Worm (Caenorhabditis elegans) whole organism, late embryonic: ENCODE results near the gene K01A12.3.

Experiments
- C08G9.2 ChIP-seq: sonication (generic microtip); optimal IDR thresholded peaks from 2 replicates; lab custom pipeline; 2016; ENCODE audit warnings: mild to moderate bottlenecking, missing genetic modification characterization, moderate library complexity, missing compliant biosample characterization
- C38D4.7 ChIP-seq: fragments of 200-800 bp; sonication (Bioruptor generic); optimal IDR thresholded peaks from 2 replicates; lab custom pipeline; 2018; ENCODE audit warnings: mild to moderate bottlenecking, missing genetic modification characterization, moderate library complexity, missing compliant biosample characterization
- K02D7.2 ChIP-seq: sonication (generic microtip); optimal IDR thresholded peaks from 2 replicates; lab custom pipeline; 2017; ENCODE audit warnings: mild to moderate bottlenecking, missing genetic modification characterization, missing compliant biosample characterization
- T23F11.4 ChIP-seq: fragments of 200-800 bp; sonication (Bioruptor generic); optimal IDR thresholded peaks from 2 replicates; lab custom pipeline; 2018; ENCODE audit warnings: mild to moderate bottlenecking, missing genetic modification characterization, missing compliant biosample characterization
- ama-1 ChIP-seq: fragments of 150-350 bp; optimal IDR thresholded peaks from 2 replicates; lab custom pipeline; 2014
- ceh-14 ChIP-seq: sonication (generic microtip); optimal IDR thresholded peaks from 2 replicates; lab custom pipeline; 2016; ENCODE audit warnings: missing genotype, missing genetic modification characterization, missing compliant biosample characterization
- ceh-19 ChIP-seq: fragments of 200-800 bp; sonication (Bioruptor generic); optimal IDR thresholded peaks from 2 replicates; lab custom pipeline; 2018; ENCODE audit warnings: mild to moderate bottlenecking, missing genetic modification characterization, missing compliant biosample characterization
- ceh-2 ChIP-seq: sonication (generic microtip); optimal IDR thresholded peaks from 2 replicates; lab custom pipeline; 2016; ENCODE audit warnings: missing genotype, missing genetic modification characterization, missing compliant biosample characterization
- ceh-22 ChIP-seq: sonication (generic microtip); optimal IDR thresholded peaks from 2 replicates; lab custom pipeline; 2017; ENCODE audit warnings: missing biosample characterization, missing genetic modification characterization
- ceh-24 ChIP-seq: sonication (generic microtip); optimal IDR thresholded peaks from 2 replicates; lab custom pipeline; 2016; ENCODE audit warnings: mild to moderate bottlenecking, missing genetic modification characterization, missing compliant biosample characterization
- ceh-31 ChIP-seq: sonication (generic microtip); optimal IDR thresholded peaks from 2 replicates; lab custom pipeline; 2016; ENCODE audit warnings: missing genetic modification characterization, missing compliant biosample characterization
- ceh-34 ChIP-seq: sonication (generic microtip); optimal IDR thresholded peaks from 2 replicates; lab custom pipeline; 2016; ENCODE audit warnings: mild to moderate bottlenecking, missing genetic modification characterization, missing compliant biosample characterization
- ceh-48 ChIP-seq: sonication (generic microtip); optimal IDR thresholded peaks from 2 replicates; lab custom pipeline; 2016; ENCODE audit warnings: missing genetic modification characterization, inconsistent platforms, missing compliant biosample characterization
- ceh-6 ChIP-seq: fragments of 200-800 bp; sonication (Bioruptor generic); optimal IDR thresholded peaks from 2 replicates; lab custom pipeline; 2018; ENCODE audit warnings: mild to moderate bottlenecking, missing genetic modification characterization, missing compliant biosample characterization
- che-1 ChIP-seq: sonication (generic microtip); optimal IDR thresholded peaks from 2 replicates; lab custom pipeline; 2016; ENCODE audit warnings: mild to moderate bottlenecking, missing genetic modification characterization, missing compliant biosample characterization
- elt-2 ChIP-seq: sonication (generic microtip); optimal IDR thresholded peaks from 2 replicates; lab custom pipeline; 2016; ENCODE audit warnings: missing genetic modification reagents, missing genetic modification characterization, missing compliant biosample characterization
- ets-4 ChIP-seq: sonication (generic microtip); optimal IDR thresholded peaks from 2 replicates; lab custom pipeline; 2016; ENCODE audit warnings: missing genetic modification characterization, missing compliant biosample characterization
- eyg-1 ChIP-seq: sonication (generic microtip); optimal IDR thresholded peaks from 2 replicates; lab custom pipeline; 2016; ENCODE audit warnings: missing genotype, missing genetic modification characterization, missing compliant biosample characterization
- fax-1 ChIP-seq: sonication (generic microtip); optimal IDR thresholded peaks from 2 replicates; lab custom pipeline; 2016; ENCODE audit warnings: missing genotype, missing genetic modification characterization, missing compliant biosample characterization
- fkh-6 ChIP-seq: sonication (generic microtip); optimal IDR thresholded peaks from 2 replicates; lab custom pipeline; 2016; ENCODE audit warnings: missing genetic modification characterization, missing compliant biosample characterization
- gmeb-2 ChIP-seq: sonication (generic microtip); optimal IDR thresholded peaks from 2 replicates; lab custom pipeline; 2016; ENCODE audit warnings: missing genetic modification characterization, inconsistent platforms, missing compliant biosample characterization
- hlh-13 ChIP-seq: fragments of 200-800 bp; sonication (Bioruptor generic); optimal IDR thresholded peaks from 2 replicates; lab custom pipeline; 2018; ENCODE audit warnings: mild to moderate bottlenecking, missing genetic modification characterization, missing compliant biosample characterization
- hlh-6 ChIP-seq: sonication (generic microtip); optimal IDR thresholded peaks from 2 replicates; lab custom pipeline; 2016; ENCODE audit warnings: missing genotype, missing genetic modification characterization, missing compliant biosample characterization
- lim-6 ChIP-seq: sonication (generic microtip); optimal IDR thresholded peaks from 2 replicates; lab custom pipeline; 2016; ENCODE audit warnings: missing genetic modification characterization, missing compliant biosample characterization
- lin-11 ChIP-seq: fragments of 200-800 bp; sonication (Bioruptor generic); optimal IDR thresholded peaks from 2 replicates; lab custom pipeline; 2018; ENCODE audit warnings: mild to moderate bottlenecking, missing genetic modification characterization, missing compliant biosample characterization
- madf-2 ChIP-seq: sonication (generic microtip); optimal IDR thresholded peaks from 2 replicates; lab custom pipeline; 2017; ENCODE audit warnings: missing genetic modification characterization, missing compliant biosample characterization
- nhr-11 ChIP-seq: fragments of 150-350 bp; optimal IDR thresholded peaks from 2 replicates; lab custom pipeline; 2014; ENCODE audit warnings: missing biosample characterization, missing genetic modification characterization
- odd-2 ChIP-seq: sonication (generic microtip); optimal IDR thresholded peaks from 2 replicates; lab custom pipeline; 2017; ENCODE audit warnings: antibody characterized with exemption, mild to moderate bottlenecking, missing genetic modification characterization, missing compliant biosample characterization
- pat-9 ChIP-seq: fragments of 200-800 bp; sonication (Bioruptor generic); optimal IDR thresholded peaks from 2 replicates; lab custom pipeline; 2018; ENCODE audit warnings: mild to moderate bottlenecking, missing genetic modification characterization, moderate library complexity, missing compliant biosample characterization
- pha-2 ChIP-seq: sonication (generic microtip); optimal IDR thresholded peaks from 2 replicates; lab custom pipeline; 2017; ENCODE audit warnings: mild to moderate bottlenecking, missing genetic modification characterization, missing compliant biosample characterization
- rnt-1 ChIP-seq: sonication (generic microtip); optimal IDR thresholded peaks from 2 replicates; lab custom pipeline; 2016; ENCODE audit warnings: missing genetic modification characterization, missing compliant biosample characterization
- sdc-2 ChIP-seq: sonication (generic microtip); optimal IDR thresholded peaks from 2 replicates; lab custom pipeline; 2016; ENCODE audit warnings: missing genotype, missing genetic modification characterization, missing compliant biosample characterization
- sox-4 ChIP-seq: sonication (generic microtip); optimal IDR thresholded peaks from 2 replicates; lab custom pipeline; 2017; ENCODE audit warnings: mild to moderate bottlenecking, missing genetic modification characterization, inconsistent platforms, missing compliant biosample characterization
- tbx-2 ChIP-seq: sonication (generic microtip); optimal IDR thresholded peaks from 2 replicates; lab custom pipeline; 2016; ENCODE audit warnings: missing genetic modification characterization, missing compliant biosample characterization
- unc-3 ChIP-seq, 2 experiments: fragments of 200-800 bp in 1 of 2; sonication (Bioruptor generic) in 1 of 2; sonication (generic microtip) in 1 of 2; conservative IDR thresholded peaks in 1 of 2; optimal IDR thresholded peaks in 1 of 2; 2 replicates each; pipeline versions ENCODE4 v1.3.6 to Lab custom; 2016 to 2022; ENCODE audit warnings: missing compliant biosample characterization in 2 of 2, missing genetic modification characterization in 2 of 2, missing genetic modification reagents in 1 of 2
- unc-42 ChIP-seq: sonication (generic microtip); optimal IDR thresholded peaks from 2 replicates; lab custom pipeline; 2016; ENCODE audit warnings: missing genotype, missing genetic modification characterization, missing compliant biosample characterization
- unc-86 ChIP-seq: sonication (generic microtip); optimal IDR thresholded peaks from 2 replicates; lab custom pipeline; 2016; ENCODE audit warnings: missing genetic modification characterization, missing compliant biosample characterization
- zip-5 ChIP-seq: sonication (generic microtip); optimal IDR thresholded peaks from 2 replicates; lab custom pipeline; 2016; ENCODE audit warnings: missing genetic modification characterization, missing compliant biosample characterization
- ztf-16 ChIP-seq: sonication (generic microtip); optimal IDR thresholded peaks from 2 replicates; lab custom pipeline; 2017; ENCODE audit warnings: missing genetic modification characterization, missing compliant biosample characterization

The K01A12.3 gene

ce11 chrX:8585837-8586236 lies 39.2 kb downstream of the K01A12.3 start, which contains the start of gene F18E9.3:
F18E9.3 (plus strand) TSS chrX:8586147.
- TF ChIP-seq gmeb-2 (tag; lab: Kevin White, UChicago) (no peak), unc-42 (tag; lab: Kevin White, UChicago) (no peak), hlh-13 (GFP tag; lab: Kevin White, UChicago) (no peak), zip-5 (tag; lab: Kevin White, UChicago) (no peak), elt-2 (tag; lab: Kevin White, UChicago) (no peak), fkh-6 (tag; lab: Kevin White, UChicago) (no peak), madf-2 (no peak), ceh-34 (tag; lab: Kevin White, UChicago) (no peak), tbx-2 (tag; lab: Kevin White, UChicago) (no peak), eyg-1 (tag; lab: Kevin White, UChicago) (no peak), C08G9.2 (tag; lab: Kevin White, UChicago) (no peak), T23F11.4 (no peak)

- TF ChIP-seq unc-86 (tag; lab: Kevin White, UChicago), result no peak
- TF ChIP-seq ceh-24, result no peak
- no peak for TF ChIP-seq rnt-1 (tag; lab: Kevin White, UChicago)
- no peak for TF ChIP-seq ceh-31 (tag; lab: Kevin White, UChicago)
- TF ChIP-seq che-1 (tag; lab: Kevin White, UChicago), result no peak
- TF ChIP-seq C38D4.7 (GFP tag; lab: Kevin White, UChicago), result no peak
- no peak for TF ChIP-seq ets-4 (tag; lab: Kevin White, UChicago)
- no peak for TF ChIP-seq fax-1
- TF ChIP-seq hlh-6 (tag; lab: Kevin White, UChicago), result no peak
- no peak for TF ChIP-seq ceh-6 (GFP tag; lab: Kevin White, UChicago)
- no peak for TF ChIP-seq sdc-2 (tag; lab: Kevin White, UChicago)
- TF ChIP-seq ztf-16 (tag; lab: Kevin White, UChicago), result no peak
Measured at ce11 chrX:8584825-8585384, 40.1 kb downstream of the K01A12.3 start.

- TF ChIP-seq hlh-6 (tag; lab: Kevin White, UChicago), result no peak
- no peak for TF ChIP-seq odd-2
- no peak for TF ChIP-seq unc-42 (tag; lab: Kevin White, UChicago)
- no peak for TF ChIP-seq lim-6 (tag; lab: Kevin White, UChicago)
- TF ChIP-seq lin-11 (tag; lab: Kevin White, UChicago), result no peak
- TF ChIP-seq eyg-1 (tag; lab: Kevin White, UChicago), result no peak
- no peak for TF ChIP-seq C38D4.7 (GFP tag; lab: Kevin White, UChicago)
- no peak for TF ChIP-seq K02D7.2 (tag; lab: Kevin White, UChicago)
- TF ChIP-seq ztf-16 (tag; lab: Kevin White, UChicago), result no peak
- no peak for TF ChIP-seq tbx-2 (tag; lab: Kevin White, UChicago)
- TF ChIP-seq ceh-19 (GFP tag; lab: Kevin White, UChicago), result no peak
- TF ChIP-seq T23F11.4, result no peak
- no peak for TF ChIP-seq ceh-34 (tag; lab: Kevin White, UChicago)
- TF ChIP-seq nhr-11 (tag; lab: Kevin White, UChicago), result no peak
- TF ChIP-seq zip-5 (tag; lab: Kevin White, UChicago), result no peak
- no peak for TF ChIP-seq fkh-6 (tag; lab: Kevin White, UChicago)
- no peak for TF ChIP-seq ceh-2 (tag; lab: Kevin White, UChicago)
Measured at ce11 chrX:8582767-8583360, 42.1 kb downstream of the K01A12.3 start.

ce11 chrX:8581447-8581846 lies 43.5 kb downstream of the K01A12.3 start, which contains the start of gene F18E9.8:
F18E9.8 (minus strand) TSS chrX:8581547.
- TF ChIP-seq nhr-11 (tag; lab: Kevin White, UChicago) (no peak), unc-3 (GFP tag; conservative IDR thresholded peaks at IDR 0.05; lab: Robert Waterston, UW) (no peak), unc-3 (tag; optimal IDR thresholded peaks at IDR 0.05; lab: Kevin White, UChicago) (no peak), sox-4 (tag; lab: Kevin White, UChicago) (no peak), ceh-22 (tag; lab: Kevin White, UChicago) (no peak), pha-2 (tag; lab: Kevin White, UChicago) (no peak), pat-9 (tag; lab: Kevin White, UChicago) (no peak), ceh-48 (no peak), ceh-14 (tag; lab: Kevin White, UChicago) (no peak), ama-1 (lab: Kevin White, UChicago) (no peak)
